Worm (Caenorhabditis elegans): ENCODE results near the gene spk-1.

- no peak for TF ChIP-seq repo-1 (tag; optimal IDR thresholded peaks at IDR 0.05)
- no peak for TF ChIP-seq ztf-6 (GFP tag; IDR thresholded peaks at IDR 0.05)
- TF ChIP-seq unc-62 (GFP tag; optimal IDR thresholded peaks at IDR 0.05) = no peak
- no peak for TF ChIP-seq snpc-4 (GFP tag; optimal IDR thresholded peaks at IDR 0.05)
- TF ChIP-seq snpc-4 (tag; optimal IDR thresholded peaks at IDR 0.05) = no peak
- no peak for TF ChIP-seq hsf-1 (GFP tag; IDR thresholded peaks at IDR 0.05)
- no peak for TF ChIP-seq nfya-1 (tag; optimal IDR thresholded peaks at IDR 0.05; ENCODE audit: borderline replicate concordance, insufficient read depth)
- TF ChIP-seq ccch-3 (GFP tag; optimal IDR thresholded peaks at IDR 0.05) = no peak
- no peak for TF ChIP-seq nfya-2 (GFP tag; IDR thresholded peaks at IDR 0.05)
- TF ChIP-seq ztf-25 (GFP tag; IDR thresholded peaks at IDR 0.05) = no peak
These were observed 30.1 kb upstream of the spk-1 start, which contains the start of gene T26G10.5 for ce11 chrIII:9426301-9426700.
